Worm (Caenorhabditis elegans) whole organism, L2 larva: ENCODE measurements around the gene srh-244.

Experiments used
- C34F6.9 ChIP-seq: fragments of 150-350 bp; optimal IDR thresholded peaks from 2 replicates; lab custom pipeline; 2014; ENCODE audit warnings: missing biosample characterization, missing genetic modification characterization
- F13H6.1 ChIP-seq: sonication (generic microtip); optimal IDR thresholded peaks from 2 replicates; lab custom pipeline; 2016; ENCODE audit warnings: missing genetic modification characterization, missing compliant biosample characterization
- ZK546.5 ChIP-seq: sonication (generic microtip); optimal IDR thresholded peaks from 2 replicates; lab custom pipeline; 2017; ENCODE audit warnings: missing biosample characterization, missing genetic modification characterization
- aly-2 ChIP-seq: fragments of 150-350 bp; optimal IDR thresholded peaks from 2 replicates; lab custom pipeline; 2014; ENCODE audit warnings: missing biosample characterization, missing genetic modification characterization
- ama-1 ChIP-seq: fragments of 150-350 bp; optimal IDR thresholded peaks from 2 replicates; lab custom pipeline; 2018; ENCODE audit warnings: inconsistent platforms
- blmp-1 ChIP-seq: sonication (generic microtip); optimal IDR thresholded peaks from 2 replicates; lab custom pipeline; 2017; ENCODE audit warnings: missing genetic modification characterization, mild to moderate bottlenecking, missing compliant biosample characterization, antibody characterized with exemption, moderate library complexity; ENCODE audit not compliant: insufficient read depth
- ceh-82 ChIP-seq: fragments of 150-350 bp; optimal IDR thresholded peaks from 2 replicates; lab custom pipeline; 2014; ENCODE audit warnings: missing biosample characterization, missing genetic modification characterization
- crh-2 ChIP-seq: sonication (generic microtip); optimal IDR thresholded peaks from 2 replicates; lab custom pipeline; 2017; ENCODE audit warnings: missing biosample characterization, missing genetic modification characterization
- dmd-4 ChIP-seq: sonication (generic microtip); optimal IDR thresholded peaks from 2 replicates; lab custom pipeline; 2017; ENCODE audit warnings: missing biosample characterization, missing genetic modification characterization
- egl-27 ChIP-seq: sonication (generic microtip); optimal IDR thresholded peaks from 3 replicates; lab custom pipeline; 2017; ENCODE audit warnings: missing biosample characterization, missing genetic modification reagents, missing genetic modification characterization
- elt-3 ChIP-seq: sonication (generic microtip); optimal IDR thresholded peaks from 2 replicates; lab custom pipeline; 2017; ENCODE audit warnings: missing biosample characterization, missing genetic modification characterization
- fos-1 ChIP-seq: fragments of 150-350 bp; optimal IDR thresholded peaks from 2 replicates; lab custom pipeline; 2014; ENCODE audit warnings: missing biosample characterization, missing genetic modification characterization
- gmeb-1 ChIP-seq: fragments of 150-350 bp; optimal IDR thresholded peaks from 2 replicates; lab custom pipeline; 2014; ENCODE audit warnings: missing biosample characterization, missing genetic modification characterization
- lin-13 ChIP-seq: fragments of 150-350 bp; optimal IDR thresholded peaks from 2 replicates; lab custom pipeline; 2014; ENCODE audit warnings: missing biosample characterization, missing genetic modification reagents, missing genetic modification characterization
- mab-5 ChIP-seq: fragments of 150-350 bp; optimal IDR thresholded peaks from 2 replicates; lab custom pipeline; 2014; ENCODE audit warnings: missing biosample characterization, missing genetic modification characterization
- mbf-1 ChIP-seq: sonication (generic microtip); optimal IDR thresholded peaks from 2 replicates; lab custom pipeline; 2017; ENCODE audit warnings: missing biosample characterization, missing genetic modification characterization
- mdl-1 ChIP-seq, 2 experiments: fragments of 150-350 bp in 1 of 2; sonication (generic microtip) in 1 of 2; optimal IDR thresholded peaks; 2 replicates each; lab custom pipeline; 2017; ENCODE audit warnings: missing biosample characterization in 2 of 2, missing genetic modification characterization in 2 of 2
- nhr-10 ChIP-seq: sonication (generic microtip); optimal IDR thresholded peaks from 2 replicates; lab custom pipeline; 2017; ENCODE audit warnings: missing biosample characterization, missing genetic modification characterization
- nhr-12 ChIP-seq: fragments of 150-350 bp; optimal IDR thresholded peaks from 2 replicates; lab custom pipeline; 2014; ENCODE audit warnings: missing biosample characterization, missing genetic modification characterization
- nhr-21 ChIP-seq: fragments of 150-350 bp; optimal IDR thresholded peaks from 2 replicates; lab custom pipeline; 2014; ENCODE audit warnings: missing biosample characterization, missing genetic modification characterization
- nhr-23 ChIP-seq: fragments of 150-350 bp; optimal IDR thresholded peaks from 2 replicates; lab custom pipeline; 2014; ENCODE audit warnings: missing biosample characterization, missing genetic modification reagents, missing genetic modification characterization
- nhr-237 ChIP-seq: fragments of 150-350 bp; optimal IDR thresholded peaks from 2 replicates; lab custom pipeline; 2014; ENCODE audit warnings: missing biosample characterization, missing genetic modification characterization
- nhr-25 ChIP-seq: fragments of 150-350 bp; sonication (generic microtip); optimal IDR thresholded peaks from 3 replicates; lab custom pipeline; 2014; ENCODE audit warnings: missing biosample characterization, missing genetic modification characterization
- peb-1 ChIP-seq: fragments of 150-350 bp; optimal IDR thresholded peaks from 2 replicates; lab custom pipeline; 2014; ENCODE audit warnings: missing biosample characterization, missing genetic modification characterization
- sem-4 ChIP-seq: fragments of 150-350 bp; optimal IDR thresholded peaks from 2 replicates; lab custom pipeline; 2014; ENCODE audit warnings: missing biosample characterization, missing genetic modification reagents, missing genetic modification characterization
- skn-1 ChIP-seq: sonication (generic microtip); optimal IDR thresholded peaks from 2 replicates; lab custom pipeline; 2017; ENCODE audit warnings: missing biosample characterization, missing genetic modification characterization
- sma-3 ChIP-seq: sonication (generic microtip); optimal IDR thresholded peaks from 2 replicates; lab custom pipeline; 2016; ENCODE audit warnings: missing genetic modification reagents, missing genetic modification characterization, missing compliant biosample characterization
- sma-9 ChIP-seq, 2 experiments: fragments of 150-350 bp in 1 of 2; sonication (generic microtip) in 1 of 2; optimal IDR thresholded peaks; 2 replicates each; lab custom pipeline; 2014 to 2016; ENCODE audit warnings: missing genetic modification characterization in 2 of 2, mild to moderate bottlenecking in 1 of 2, missing biosample characterization in 1 of 2, missing compliant biosample characterization in 1 of 2, missing genetic modification reagents in 1 of 2, moderate library complexity in 1 of 2
- snpc-4 ChIP-seq: fragments of 150-350 bp; optimal IDR thresholded peaks from 2 replicates; lab custom pipeline; 2014; ENCODE audit warnings: missing biosample characterization, missing genetic modification characterization
- unc-55 ChIP-seq: fragments of 150-350 bp; sonication (generic microtip); optimal IDR thresholded peaks from 3 replicates; lab custom pipeline; 2014; ENCODE audit warnings: missing biosample characterization, missing genetic modification reagents, missing genetic modification characterization
- ztf-1 ChIP-seq: fragments of 200-800 bp; sonication (Bioruptor generic); conservative IDR thresholded peaks from 2 replicates; pipeline ENCODE4 v1.3.6; 2022; ENCODE audit warnings: missing genetic modification characterization, missing compliant biosample characterization
- ztf-11 ChIP-seq: sonication (generic microtip); optimal IDR thresholded peaks from 2 replicates; lab custom pipeline; 2017; ENCODE audit warnings: missing biosample characterization, missing genetic modification characterization
- ztf-4 ChIP-seq: fragments of 150-350 bp; optimal IDR thresholded peaks from 2 replicates; lab custom pipeline; 2014; ENCODE audit warnings: missing biosample characterization, missing genetic modification characterization

The srh-244 gene

DNA sequence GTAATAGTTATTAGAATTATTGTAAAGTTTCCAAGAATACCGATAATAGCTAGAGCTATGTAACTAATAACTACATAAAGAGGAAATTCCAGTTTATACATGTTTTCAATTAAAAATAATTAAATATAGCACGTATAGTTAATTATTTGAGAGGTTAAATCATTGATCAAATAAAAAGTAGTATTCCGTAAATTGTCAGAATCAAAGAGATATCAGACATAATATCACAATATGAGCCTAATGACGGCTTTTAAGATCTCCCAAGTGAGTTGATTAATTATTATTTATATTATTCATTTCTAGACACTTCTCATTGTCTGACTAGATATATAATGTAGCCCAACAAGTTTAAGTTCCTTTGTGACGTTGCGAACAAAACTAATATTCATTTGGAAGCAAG, 35.8 kb downstream of the srh-244 start, which contains the start of gene srsx-24:
Gene srsx-24, minus strand, starts transcription at position 101 of the 400 bp plus-strand sequence.
- no peak for TF ChIP-seq lin-13 (GFP tag; lab: Kevin White, UChicago)
- no peak for TF ChIP-seq ama-1 (lab: Kevin White, UChicago)
- no peak for TF ChIP-seq gmeb-1 (tag; lab: Kevin White, UChicago)
- no peak for TF ChIP-seq nhr-23
- no peak for TF ChIP-seq ztf-4
- no peak for TF ChIP-seq skn-1 (tag; lab: Kevin White, UChicago)
- no peak for TF ChIP-seq sma-3 (GFP tag; lab: Kevin White, UChicago)
- no peak for TF ChIP-seq mbf-1 (tag; lab: Kevin White, UChicago)
- TF ChIP-seq ztf-11 (tag; lab: Kevin White, UChicago): no peak
- no peak for TF ChIP-seq C34F6.9 (tag; lab: Kevin White, UChicago)
- TF ChIP-seq aly-2 (tag; lab: Kevin White, UChicago): no peak
- no peak for TF ChIP-seq ceh-82
- no peak for TF ChIP-seq blmp-1 (tag; lab: Kevin White, UChicago)
- TF ChIP-seq nhr-12 (tag; lab: Kevin White, UChicago): no peak
- TF ChIP-seq nhr-21 (tag; lab: Kevin White, UChicago): no peak
- TF ChIP-seq mab-5 (tag; lab: Kevin White, UChicago): no peak
- no peak for TF ChIP-seq F13H6.1 (tag; lab: Kevin White, UChicago)
- TF ChIP-seq crh-2 (tag; lab: Kevin White, UChicago): no peak

- no peak for TF ChIP-seq nhr-237 (tag; lab: Kevin White, UChicago)
- no peak for TF ChIP-seq sma-9 (GFP tag; optimal IDR thresholded peaks at IDR 0.05; lab: Kevin White, UChicago)
- no peak for TF ChIP-seq sma-9 (tag; optimal IDR thresholded peaks at IDR 0.05; lab: Kevin White, UChicago)
- no peak for TF ChIP-seq F13H6.1 (tag; lab: Kevin White, UChicago)
- no peak for TF ChIP-seq nhr-25 (tag; lab: Kevin White, UChicago)
- no peak for TF ChIP-seq snpc-4 (tag; lab: Kevin White, UChicago)
- no peak for TF ChIP-seq ztf-11 (tag; lab: Kevin White, UChicago)
- TF ChIP-seq nhr-23: no peak
- no peak for TF ChIP-seq mbf-1 (tag; lab: Kevin White, UChicago)
- TF ChIP-seq peb-1 (tag; lab: Kevin White, UChicago): no peak
- no peak for TF ChIP-seq nhr-21 (tag; lab: Kevin White, UChicago)
- no peak for TF ChIP-seq sem-4 (tag; lab: Kevin White, UChicago)
- no peak for TF ChIP-seq C34F6.9 (tag; lab: Kevin White, UChicago)
- TF ChIP-seq ceh-82: no peak
- TF ChIP-seq, all 48 proteins: peak for 0
These were observed 37.4 kb downstream of the srh-244 start, which contains the start of gene C03G6.17 for ce11 chrV:7381008-7381407. TSS of gene C03G6.17 (minus strand) at chrV:7381108.

DNA sequence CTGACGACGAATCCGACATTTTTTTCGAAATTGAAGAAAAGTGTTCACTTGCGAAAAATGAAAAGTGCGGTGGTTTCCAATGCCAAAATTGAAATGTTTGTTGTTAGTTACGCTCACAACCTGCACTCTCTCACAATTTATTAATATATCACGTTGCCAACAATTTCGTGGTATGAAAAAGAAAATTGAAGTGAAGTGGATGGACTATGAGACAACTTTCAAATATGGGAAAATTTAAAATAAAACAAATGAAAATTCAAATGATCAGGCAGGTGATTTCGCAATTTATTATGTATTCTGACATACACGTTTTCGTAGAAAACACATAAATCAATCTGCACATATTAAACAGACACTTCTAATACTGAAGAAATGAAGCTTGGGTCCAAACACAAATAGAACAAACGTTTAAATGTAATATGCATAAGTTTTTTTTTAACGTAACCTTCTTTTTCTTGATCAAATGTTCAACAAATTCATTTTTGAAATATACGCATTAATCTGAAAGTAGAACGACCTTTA, 42.5 kb downstream of the srh-244 start, which contains the start of gene srp-6:
Gene srp-6, minus strand, starts transcription at position 51 of the 522 bp plus-strand sequence.
- TF ChIP-seq unc-55 (GFP tag; lab: Kevin White, UChicago) (peak; percentile 6), mab-5 (tag; lab: Kevin White, UChicago) (no peak), gmeb-1 (tag; lab: Kevin White, UChicago) (no peak), ZK546.5 (tag; lab: Kevin White, UChicago) (no peak), fos-1 (tag; lab: Kevin White, UChicago) (peak; percentile 2), snpc-4 (tag; lab: Kevin White, UChicago) (no peak)

ce11 chrV:7387755-7388154, 44.1 kb downstream of the srh-244 start, which contains the start of gene C02H6.3:
TSS of gene C02H6.3 (minus strand) at chrV:7387855.
- TF ChIP-seq nhr-10 (tag; lab: Kevin White, UChicago): no peak
- no peak for TF ChIP-seq blmp-1 (tag; lab: Kevin White, UChicago)
- TF ChIP-seq fos-1 (tag; lab: Kevin White, UChicago): no peak
- no peak for TF ChIP-seq mdl-1 (tag; optimal IDR thresholded peaks at IDR 0.05; lab: Kevin White, UChicago)
- no peak for TF ChIP-seq aly-2 (tag; lab: Kevin White, UChicago)
- no peak for TF ChIP-seq nhr-21 (tag; lab: Kevin White, UChicago)

DNA sequence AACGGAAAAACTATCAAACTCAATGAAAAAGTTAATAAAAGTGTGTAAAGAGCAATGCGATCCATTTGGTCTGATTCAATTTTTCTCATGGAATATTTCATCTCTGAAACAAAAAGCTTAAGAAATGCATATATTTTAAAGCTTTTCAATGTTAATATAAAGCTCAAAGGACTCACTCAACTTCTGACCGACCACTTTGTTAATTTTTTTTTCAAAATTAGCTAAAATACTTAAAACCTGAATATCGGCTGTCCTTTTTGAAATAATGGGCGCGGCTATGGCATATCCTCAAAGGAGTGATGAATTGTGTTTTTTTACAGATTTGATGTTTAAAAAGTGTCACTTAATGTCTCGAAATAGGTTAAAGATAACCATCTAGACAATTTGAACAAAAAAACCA, 46.1 kb downstream of the srh-244 start, which contains the start of gene C02H6.1:
Gene C02H6.1, minus strand, starts transcription at position 101 of the 400 bp plus-strand sequence.
- TF ChIP-seq egl-27 (tag; lab: Kevin White, UChicago) (no peak), ztf-11 (tag; lab: Kevin White, UChicago) (no peak), elt-3 (tag; lab: Kevin White, UChicago) (no peak), ztf-4 (no peak), dmd-4 (tag; lab: Kevin White, UChicago) (no peak), C34F6.9 (tag; lab: Kevin White, UChicago) (no peak), blmp-1 (tag; lab: Kevin White, UChicago) (no peak), nhr-25 (tag; lab: Kevin White, UChicago) (no peak), nhr-10 (tag; lab: Kevin White, UChicago) (no peak), ztf-1 (GFP tag; lab: Robert Waterston, UW) (no peak), sem-4 (tag; lab: Kevin White, UChicago) (no peak)
